Fruit fly (Drosophila melanogaster) whole organism, wandering third instar larva: ENCODE measurements around the gene CG9215.
A peak's percentile ranks its signal among the peaks of the same experiment; 100 is the strongest.

Experiments used
- Abd-B ChIP-seq: fragments of >200 bp; optimal IDR thresholded peaks from 2 replicates; lab custom pipeline; 2017; ENCODE audit warnings: missing biosample characterization, missing genetic modification characterization
- CG32264 ChIP-seq: fragments of 200-800 bp; sonication (Bioruptor generic); optimal IDR thresholded peaks from 2 replicates; lab custom pipeline; 2016; ENCODE audit warnings: missing biosample characterization, missing genetic modification characterization
- CrebA ChIP-seq: fragments of 200-800 bp; sonication (Bioruptor generic); optimal IDR thresholded peaks from 2 replicates; lab custom pipeline; 2016; ENCODE audit warnings: missing biosample characterization, mild to moderate bottlenecking, missing genetic modification characterization, borderline replicate concordance
- Dfd ChIP-seq: fragments of >200 bp; optimal IDR thresholded peaks from 2 replicates; lab custom pipeline; 2017; ENCODE audit warnings: missing biosample characterization, missing genetic modification characterization
- GATAd ChIP-seq: sonication (Bioruptor generic); optimal IDR thresholded peaks from 2 replicates; lab custom pipeline; 2016; ENCODE audit warnings: missing biosample characterization, missing genetic modification characterization
- HLH106 ChIP-seq: fragments of 200-800 bp; optimal IDR thresholded peaks from 3 replicates; lab custom pipeline; 2019; ENCODE audit warnings: missing biosample characterization, mild to moderate bottlenecking, missing genetic modification characterization, moderate library complexity
- Hnf4 ChIP-seq: fragments of 200-800 bp; sonication (Bioruptor generic); optimal IDR thresholded peaks from 2 replicates; lab custom pipeline; 2016; ENCODE audit warnings: missing biosample characterization, mild to moderate bottlenecking, missing genetic modification characterization
- Hr78 ChIP-seq: fragments of >200 bp; optimal IDR thresholded peaks from 2 replicates; lab custom pipeline; 2017; ENCODE audit warnings: missing biosample characterization, missing genetic modification characterization
- Hr83 ChIP-seq: fragments of 200-300 bp; sonication (Bioruptor generic); optimal IDR thresholded peaks from 2 replicates; lab custom pipeline; 2016; ENCODE audit warnings: missing biosample characterization, mild to moderate bottlenecking, missing genetic modification characterization, moderate library complexity; ENCODE audit not compliant: poor library complexity, severe bottlenecking
- Mio ChIP-seq: sonication (Bioruptor generic); optimal IDR thresholded peaks from 2 replicates; lab custom pipeline; 2016; ENCODE audit warnings: missing biosample characterization, missing genetic modification characterization
- Myc ChIP-seq: fragments of >200 bp; optimal IDR thresholded peaks from 2 replicates; lab custom pipeline; 2017
- N ChIP-seq: fragments of >200 bp; optimal IDR thresholded peaks from 2 replicates; lab custom pipeline; 2018; ENCODE audit warnings: missing biosample characterization, missing external identifiers, missing genetic modification characterization
- OdsH ChIP-seq: fragments of 200-800 bp; sonication (Bioruptor generic); optimal IDR thresholded peaks from 2 replicates; lab custom pipeline; 2016; ENCODE audit warnings: missing biosample characterization, mild to moderate bottlenecking, missing genetic modification characterization
- Rel ChIP-seq, 2 experiments: fragments of 200-800 bp; sonication (Bioruptor generic) in 1 of 2; optimal IDR thresholded peaks; 2 replicates in 1 of 2; 3 replicates in 1 of 2; lab custom pipeline; 2016 to 2019; ENCODE audit warnings: mild to moderate bottlenecking in 2 of 2, missing biosample characterization in 2 of 2, missing genetic modification characterization in 2 of 2, moderate library complexity in 1 of 2
- Vsx2 ChIP-seq: fragments of 200-300, 225-300 bp; sonication (Bioruptor generic); optimal IDR thresholded peaks from 2 replicates; lab custom pipeline; 2018; ENCODE audit warnings: missing biosample characterization, missing genetic modification characterization; ENCODE audit not compliant: partially characterized antibody
- br ChIP-seq: fragments of 200-800 bp; sonication (Bioruptor generic); optimal IDR thresholded peaks from 2 replicates; lab custom pipeline; 2016; ENCODE audit warnings: missing biosample characterization, missing genetic modification characterization
- dmrt93B ChIP-seq: fragments of 200-800 bp; sonication (Bioruptor generic); optimal IDR thresholded peaks from 2 replicates; lab custom pipeline; 2018; ENCODE audit warnings: missing biosample characterization, mild to moderate bottlenecking, missing genetic modification characterization
- dsf ChIP-seq: sonication (Bioruptor generic); optimal IDR thresholded peaks from 2 replicates; lab custom pipeline; 2016; ENCODE audit warnings: missing biosample characterization, missing genetic modification characterization, borderline replicate concordance
- foxo ChIP-seq, 2 experiments: fragments of 200-800 bp; sonication (Bioruptor generic); optimal IDR thresholded peaks; 2 replicates in 1 of 2; 3 replicates in 1 of 2; lab custom pipeline; 2016 to 2017; ENCODE audit warnings: missing biosample characterization in 2 of 2, missing genetic modification characterization in 2 of 2
- fru ChIP-seq: fragments of 200-800 bp; sonication (Bioruptor generic); optimal IDR thresholded peaks from 3 replicates; lab custom pipeline; 2016; ENCODE audit warnings: missing biosample characterization, mild to moderate bottlenecking, missing genetic modification characterization
- h ChIP-seq: fragments of 200-800 bp; sonication (Bioruptor generic); optimal IDR thresholded peaks from 3 replicates; lab custom pipeline; 2016; ENCODE audit warnings: missing biosample characterization, mild to moderate bottlenecking, missing genetic modification characterization
- jim ChIP-seq: fragments of 175-275, 200-325 bp; sonication (Bioruptor generic); optimal IDR thresholded peaks from 2 replicates; lab custom pipeline; 2016; ENCODE audit warnings: missing biosample characterization, mild to moderate bottlenecking, missing genetic modification characterization
- lola ChIP-seq: fragments of >200 bp; optimal IDR thresholded peaks from 2 replicates; lab custom pipeline; 2017; ENCODE audit warnings: missing biosample characterization, missing genetic modification characterization
- pan ChIP-seq: fragments of >200 bp; optimal IDR thresholded peaks from 2 replicates; lab custom pipeline; 2017
- psq ChIP-seq: fragments of 200-800 bp; sonication (Bioruptor generic); optimal IDR thresholded peaks from 3 replicates; lab custom pipeline; 2017; ENCODE audit warnings: missing biosample characterization, mild to moderate bottlenecking, missing genetic modification characterization, moderate library complexity
- rgr ChIP-seq: fragments of 200-800 bp; sonication (Bioruptor generic); optimal IDR thresholded peaks from 3 replicates; lab custom pipeline; 2016; ENCODE audit warnings: missing biosample characterization, mild to moderate bottlenecking, missing genetic modification characterization
- sage ChIP-seq: fragments of 200-800 bp; sonication (Bioruptor generic); optimal IDR thresholded peaks from 2 replicates; lab custom pipeline; 2016; ENCODE audit warnings: missing biosample characterization, mild to moderate bottlenecking, missing genetic modification characterization
- sv ChIP-seq: fragments of 200-800 bp; sonication (Bioruptor generic); optimal IDR thresholded peaks from 3 replicates; lab custom pipeline; 2016; ENCODE audit warnings: missing biosample characterization, missing genetic modification characterization
- tai ChIP-seq: sonication (Bioruptor generic); optimal IDR thresholded peaks from 2 replicates; lab custom pipeline; 2016; ENCODE audit warnings: missing biosample characterization, missing genetic modification characterization
- usp ChIP-seq: fragments of >200 bp; optimal IDR thresholded peaks from 2 replicates; lab custom pipeline; 2017; ENCODE audit warnings: missing biosample characterization, missing genetic modification characterization
- woc ChIP-seq: sonication (Bioruptor generic); optimal IDR thresholded peaks from 2 replicates; lab custom pipeline; 2016; ENCODE audit warnings: missing biosample characterization, mild to moderate bottlenecking, missing genetic modification characterization

The CG9215 gene

dm6 chrX:15610173-15610572 is 27.5 kb upstream of the CG9215 start:
- TF ChIP-seq Rel (GFP tag; optimal IDR thresholded peaks at IDR 0.05; lab: Kevin White, UChicago) (no peak), Rel (tag; optimal IDR thresholded peaks at IDR 0.05; lab: Kevin White, UChicago) (no peak), Mio (GFP tag; lab: Kevin White, UChicago) (no peak), tai (GFP tag; lab: Kevin White, UChicago) (no peak), lola (GFP tag; lab: Kevin White, UChicago) (no peak), Abd-B (GFP tag; lab: Kevin White, UChicago) (no peak), dmrt93B (GFP tag; lab: Kevin White, UChicago) (no peak)

dm6 chrX:15609351-15609750 is 26.7 kb upstream of the CG9215 start:
- no peak for TF ChIP-seq sage (GFP tag; lab: Kevin White, UChicago)
- no peak for TF ChIP-seq CrebA
- no peak for TF ChIP-seq br
- TF ChIP-seq Hr78 (GFP tag; lab: Kevin White, UChicago): no peak
- TF ChIP-seq rgr (GFP tag; lab: Kevin White, UChicago): no peak
- TF ChIP-seq Myc: no peak
- TF ChIP-seq dsf (GFP tag; lab: Kevin White, UChicago): no peak

- TF ChIP-seq jim (GFP tag; lab: Kevin White, UChicago) (no peak), psq (GFP tag; lab: Kevin White, UChicago) (peak; percentile 71), woc (GFP tag; lab: Kevin White, UChicago) (peak; percentile 18), foxo (GFP tag; optimal IDR thresholded peaks at IDR 0.05; lab: Kevin White, UChicago) (no peak), HLH106 (tag; lab: Kevin White, UChicago) (no peak), sv (GFP tag; lab: Kevin White, UChicago) (no peak), pan (lab: Kevin White, UChicago) (no peak), Hr78 (GFP tag; lab: Kevin White, UChicago) (no peak), Vsx2 (GFP tag; lab: Kevin White, UChicago) (peak; percentile 29), Hr83 (no peak), Mio (GFP tag; lab: Kevin White, UChicago) (no peak), CG32264 (GFP tag; lab: Kevin White, UChicago) (no peak), GATAd (no peak), Abd-B (GFP tag; lab: Kevin White, UChicago) (no peak), fru (GFP tag; lab: Kevin White, UChicago) (peak; percentile 26), Rel (GFP tag; optimal IDR thresholded peaks at IDR 0.05; lab: Kevin White, UChicago) (no peak), Rel (tag; optimal IDR thresholded peaks at IDR 0.05; lab: Kevin White, UChicago) (no peak), N (GFP tag; lab: Kevin White, UChicago) (no peak), br (no peak), h (GFP tag; lab: Kevin White, UChicago) (no peak), OdsH (GFP tag; lab: Kevin White, UChicago) (no peak), Hnf4 (GFP tag; lab: Kevin White, UChicago) (no peak), Dfd (no peak)
Measured at dm6 chrX:15608751-15609345, 26.2 kb upstream of the CG9215 start.

dm6 chrX:15602438-15602837 is 19.8 kb upstream of the CG9215 start:
- TF ChIP-seq rgr (GFP tag; lab: Kevin White, UChicago) (peak; percentile 18), usp (GFP tag; lab: Kevin White, UChicago) (no peak), h (GFP tag; lab: Kevin White, UChicago) (peak; percentile 17)
- TF ChIP-seq, all 38 proteins: peak for 2

dm6 chrX:15601285-15601684 is 18.6 kb upstream of the CG9215 start:
- TF ChIP-seq lola (GFP tag; lab: Kevin White, UChicago): no peak
- TF ChIP-seq psq (GFP tag; lab: Kevin White, UChicago): no peak
- TF ChIP-seq Myc: no peak
- TF ChIP-seq Dfd: no peak
